Fruit fly (Drosophila melanogaster) whole organism, embryonic: ENCODE measurements around the gene bwa.
A peak's percentile ranks its signal among the peaks of the same experiment; 100 is the strongest.

Experiments used
- ATbp ChIP-seq: fragments of 200-800 bp; sonication (Bioruptor generic); optimal IDR thresholded peaks from 2 replicates; lab custom pipeline; 2017; ENCODE audit warnings: missing biosample characterization, mild to moderate bottlenecking, missing genetic modification characterization, missing genetic modification reagents
- Antp ChIP-seq: fragments of 200-800 bp; sonication (Bioruptor generic); optimal IDR thresholded peaks from 3 replicates; lab custom pipeline; 2016; ENCODE audit warnings: missing biosample characterization, missing genetic modification characterization
- CG10565 ChIP-seq: fragments of 200-800 bp; sonication (Bioruptor generic); optimal IDR thresholded peaks from 3 replicates; lab custom pipeline; 2016; ENCODE audit warnings: missing biosample characterization, mild to moderate bottlenecking, missing genetic modification characterization
- CG12942 ChIP-seq: fragments of 200-800 bp; sonication (Bioruptor generic); optimal IDR thresholded peaks from 3 replicates; lab custom pipeline; 2016; ENCODE audit warnings: missing biosample characterization, missing genetic modification characterization
- CG18599 ChIP-seq: fragments of 200-800 bp; sonication (Bioruptor generic); optimal IDR thresholded peaks from 3 replicates; lab custom pipeline; 2017; ENCODE audit warnings: missing biosample characterization, missing genetic modification characterization, mild to moderate bottlenecking, moderate library complexity, missing genetic modification reagents
- CG18619 ChIP-seq: fragments of 200-800 bp; sonication (Bioruptor generic); optimal IDR thresholded peaks from 3 replicates; lab custom pipeline; 2017; ENCODE audit warnings: missing biosample characterization, mild to moderate bottlenecking, missing genetic modification characterization
- CG2116 ChIP-seq: fragments of 200-800 bp; sonication (Bioruptor generic); optimal IDR thresholded peaks from 3 replicates; lab custom pipeline; 2018; ENCODE audit warnings: missing biosample characterization, mild to moderate bottlenecking, missing genetic modification characterization
- CG2199 ChIP-seq: fragments of 200-800 bp; sonication (Bioruptor generic); IDR thresholded peaks from 3 replicates; pipeline ENCODE4 v1.3.6; 2022; ENCODE audit warnings: missing biosample characterization, missing genetic modification characterization
- CG34376 ChIP-seq: fragments of 200-800 bp; sonication (Bioruptor generic); optimal IDR thresholded peaks from 2 replicates; lab custom pipeline; 2018; ENCODE audit warnings: missing biosample characterization, mild to moderate bottlenecking, missing genetic modification characterization
- CG4820 ChIP-seq: fragments of 200-800 bp; sonication (Bioruptor generic); optimal IDR thresholded peaks from 3 replicates; lab custom pipeline; 2016; ENCODE audit warnings: missing biosample characterization, missing genetic modification characterization
- CG5180 ChIP-seq: fragments of 200-800 bp; sonication (Bioruptor generic); optimal IDR thresholded peaks from 3 replicates; lab custom pipeline; 2017; ENCODE audit warnings: missing biosample characterization, missing genetic modification characterization, mild to moderate bottlenecking, moderate library complexity, missing genetic modification reagents
- CG6765 ChIP-seq: fragments of 200-800 bp; sonication (Bioruptor generic); optimal IDR thresholded peaks from 3 replicates; lab custom pipeline; 2017; ENCODE audit warnings: missing biosample characterization, mild to moderate bottlenecking, missing genetic modification characterization
- CG6813 ChIP-seq: fragments of 200-800 bp; sonication (Bioruptor generic); optimal IDR thresholded peaks from 2 replicates; lab custom pipeline; 2017; ENCODE audit warnings: missing biosample characterization, missing genetic modification characterization, mild to moderate bottlenecking, moderate library complexity, missing genetic modification reagents
- CG7556 ChIP-seq: fragments of 200-800 bp; sonication (Bioruptor generic); optimal IDR thresholded peaks from 2 replicates; lab custom pipeline; 2017; ENCODE audit warnings: missing biosample characterization, mild to moderate bottlenecking, missing genetic modification characterization
- CG9727 ChIP-seq: fragments of 200-800 bp; sonication (Bioruptor generic); optimal IDR thresholded peaks from 3 replicates; lab custom pipeline; 2017; ENCODE audit warnings: missing biosample characterization, mild to moderate bottlenecking, missing genetic modification characterization
- CHES-1-like ChIP-seq: fragments of 200-800 bp; sonication (Bioruptor generic); optimal IDR thresholded peaks from 2 replicates; lab custom pipeline; 2016; ENCODE audit warnings: missing biosample characterization, missing genetic modification characterization
- Deaf1 ChIP-seq: fragments of 200-800 bp; optimal IDR thresholded peaks from 3 replicates; lab custom pipeline; 2019; ENCODE audit warnings: missing biosample characterization, mild to moderate bottlenecking, missing genetic modification characterization, moderate library complexity
- Gug ChIP-seq: fragments of 200-800 bp; sonication (Bioruptor generic); IDR thresholded peaks from 4 replicates; pipeline ENCODE4 v1.3.6; 2022; ENCODE audit warnings: missing biosample characterization, missing genetic modification characterization
- HHEX ChIP-seq: fragments of 200-800 bp; sonication (Bioruptor generic); optimal IDR thresholded peaks from 3 replicates; lab custom pipeline; 2017; ENCODE audit warnings: missing biosample characterization, mild to moderate bottlenecking, missing genetic modification characterization, missing genetic modification reagents
- Hr51 ChIP-seq, 2 experiments: fragments of 200-800 bp; sonication (Bioruptor generic); optimal IDR thresholded peaks; 2 replicates in 1 of 2; 3 replicates in 1 of 2; lab custom pipeline; 2016 to 2018; ENCODE audit warnings: missing biosample characterization in 2 of 2, missing genetic modification characterization in 2 of 2, mild to moderate bottlenecking in 1 of 2, moderate library complexity in 1 of 2
- Med ChIP-seq: fragments of 200-800 bp; sonication (Bioruptor generic); peaks from one replicate; lab custom pipeline; 2016; ENCODE audit warnings: missing biosample characterization, missing genetic modification characterization, mild to moderate bottlenecking, inconsistent platforms, moderate library complexity
- NK7.1 ChIP-seq: fragments of 200-800 bp; sonication (Bioruptor generic); optimal IDR thresholded peaks from 3 replicates; lab custom pipeline; 2016; ENCODE audit warnings: missing biosample characterization, missing genetic modification characterization
- Nf-YA ChIP-seq: fragments of 200-800 bp; sonication (Bioruptor generic); IDR thresholded peaks from 2 replicates; pipeline ENCODE4 v1.3.6; 2022; ENCODE audit warnings: missing biosample characterization, missing genetic modification characterization
- Oli ChIP-seq: fragments of 200-800 bp; sonication (Bioruptor generic); optimal IDR thresholded peaks from 2 replicates; lab custom pipeline; 2018; ENCODE audit warnings: missing biosample characterization, mild to moderate bottlenecking, missing genetic modification characterization, moderate library complexity
- Optix ChIP-seq: fragments of 200-800 bp; sonication (Bioruptor generic); IDR thresholded peaks from 3 replicates; pipeline ENCODE4 v1.3.6; 2022; ENCODE audit warnings: missing biosample characterization, missing genetic modification characterization
- Pdp1 ChIP-seq, 2 experiments: fragments of 200-800 bp; sonication (Bioruptor generic); optimal IDR thresholded peaks; 3 replicates each; lab custom pipeline; 2016; ENCODE audit warnings: missing biosample characterization in 2 of 2, missing genetic modification characterization in 2 of 2, mild to moderate bottlenecking in 1 of 2, moderate library complexity in 1 of 2
- Sox102F ChIP-seq: fragments of 200-800 bp; sonication (Bioruptor generic); optimal IDR thresholded peaks from 2 replicates; lab custom pipeline; 2018; ENCODE audit warnings: missing biosample characterization, mild to moderate bottlenecking, missing genetic modification characterization, moderate library complexity
- Sry-δ ChIP-seq: fragments of 200-800 bp; sonication (Bioruptor generic); optimal IDR thresholded peaks from 2 replicates; lab custom pipeline; 2016; ENCODE audit warnings: missing biosample characterization, missing genetic modification characterization
- al ChIP-seq: fragments of 200-800 bp; sonication (Bioruptor generic); IDR thresholded peaks from 2 replicates; pipeline ENCODE4 v1.3.6; 2022; ENCODE audit warnings: missing biosample characterization, missing genetic modification characterization
- ap ChIP-seq: fragments of 200-800 bp; sonication (Bioruptor generic); IDR thresholded peaks from 2 replicates; pipeline ENCODE4 v1.3.6; 2022; ENCODE audit warnings: missing biosample characterization, missing genetic modification characterization
- ato ChIP-seq: fragments of 200-800 bp; sonication (Bioruptor generic); IDR thresholded peaks from 2 replicates; pipeline ENCODE4 v1.3.6; 2022; ENCODE audit warnings: missing biosample characterization, missing genetic modification characterization; ENCODE audit not compliant: partially characterized antibody
- cad ChIP-seq: fragments of >200 bp; optimal IDR thresholded peaks from 2 replicates; lab custom pipeline; 2017; ENCODE audit warnings: missing biosample characterization, missing genetic modification characterization
- cato ChIP-seq: fragments of 200-800 bp; sonication (Bioruptor generic); optimal IDR thresholded peaks from 2 replicates; lab custom pipeline; 2016; ENCODE audit warnings: missing biosample characterization, missing genetic modification characterization, borderline replicate concordance
- croc ChIP-seq: fragments of 200-800 bp; sonication (Bioruptor generic); conservative IDR thresholded peaks from 3 replicates; pipeline ENCODE4 v1.3.6; 2022; ENCODE audit warnings: missing biosample characterization, missing genetic modification characterization
- emc ChIP-seq: fragments of 200-800 bp; sonication (Bioruptor generic); optimal IDR thresholded peaks from 2 replicates; lab custom pipeline; 2016; ENCODE audit warnings: missing biosample characterization, missing genetic modification characterization
- ems ChIP-seq: fragments of 200-800 bp; sonication (Bioruptor generic); optimal IDR thresholded peaks from 3 replicates; lab custom pipeline; 2016; ENCODE audit warnings: missing biosample characterization, missing genetic modification characterization
- exex ChIP-seq: fragments of 200-800 bp; sonication (Bioruptor generic); optimal IDR thresholded peaks from 4 replicates; lab custom pipeline; 2018; ENCODE audit warnings: missing biosample characterization, mild to moderate bottlenecking, missing genetic modification characterization, moderate library complexity
- ftz-f1 ChIP-seq: fragments of 200-800 bp; sonication (Bioruptor generic); optimal IDR thresholded peaks from 2 replicates; lab custom pipeline; 2016; ENCODE audit warnings: missing biosample characterization, missing genetic modification characterization
- h ChIP-seq: fragments of >200 bp; optimal IDR thresholded peaks from 2 replicates; lab custom pipeline; 2017
- hth ChIP-seq: fragments of >200 bp; optimal IDR thresholded peaks from 2 replicates; lab custom pipeline; 2017; ENCODE audit warnings: inconsistent platforms
- insv ChIP-seq, 2 experiments: fragments of 200-800 bp; sonication (Bioruptor generic); optimal IDR thresholded peaks; 3 replicates each; lab custom pipeline; 2016 to 2018; ENCODE audit warnings: missing biosample characterization in 2 of 2, missing genetic modification characterization in 2 of 2
- mirr ChIP-seq: fragments of 200-800 bp; sonication (Bioruptor generic); optimal IDR thresholded peaks from 3 replicates; lab custom pipeline; 2018; ENCODE audit warnings: missing biosample characterization, mild to moderate bottlenecking, missing genetic modification characterization
- p53 ChIP-seq: fragments of 200-800 bp; sonication (Bioruptor generic); optimal IDR thresholded peaks from 2 replicates; lab custom pipeline; 2016; ENCODE audit warnings: missing biosample characterization, missing genetic modification characterization
- prd ChIP-seq, 3 experiments: fragments of >200 bp in 2 of 3; fragments of 200-800 bp in 1 of 3; sonication (Bioruptor generic) in 1 of 3; optimal IDR thresholded peaks in 2 of 3; IDR thresholded peaks in 1 of 3; 2 replicates in 2 of 3; 3 replicates in 1 of 3; pipeline versions ENCODE4 v1.3.6 to Lab custom; 2017 to 2022; ENCODE audit warnings: missing biosample characterization in 1 of 3, missing genetic modification characterization in 1 of 3
- rib ChIP-seq: fragments of 200-800 bp; sonication (Bioruptor generic); IDR thresholded peaks from 2 replicates; pipeline ENCODE4 v1.3.6; 2022; ENCODE audit warnings: missing biosample characterization, missing genetic modification characterization
- scrt ChIP-seq: fragments of 200-800 bp; sonication (Bioruptor generic); optimal IDR thresholded peaks from 2 replicates; lab custom pipeline; 2018; ENCODE audit warnings: missing biosample characterization, mild to moderate bottlenecking, missing genetic modification characterization, moderate library complexity
- sug ChIP-seq: fragments of 200-800 bp; optimal IDR thresholded peaks from 2 replicates; lab custom pipeline; 2019; ENCODE audit warnings: missing biosample characterization, mild to moderate bottlenecking, missing genetic modification characterization, moderate library complexity
- tio ChIP-seq: fragments of 200-800 bp; sonication (Bioruptor generic); optimal IDR thresholded peaks from 2 replicates; lab custom pipeline; 2017; ENCODE audit warnings: missing biosample characterization, missing genetic modification characterization, inconsistent platforms
- vfl ChIP-seq: fragments of 200-800 bp; sonication (Bioruptor generic); optimal IDR thresholded peaks from 2 replicates; lab custom pipeline; 2016; ENCODE audit warnings: missing biosample characterization, missing genetic modification characterization

bwa gene

DNA sequence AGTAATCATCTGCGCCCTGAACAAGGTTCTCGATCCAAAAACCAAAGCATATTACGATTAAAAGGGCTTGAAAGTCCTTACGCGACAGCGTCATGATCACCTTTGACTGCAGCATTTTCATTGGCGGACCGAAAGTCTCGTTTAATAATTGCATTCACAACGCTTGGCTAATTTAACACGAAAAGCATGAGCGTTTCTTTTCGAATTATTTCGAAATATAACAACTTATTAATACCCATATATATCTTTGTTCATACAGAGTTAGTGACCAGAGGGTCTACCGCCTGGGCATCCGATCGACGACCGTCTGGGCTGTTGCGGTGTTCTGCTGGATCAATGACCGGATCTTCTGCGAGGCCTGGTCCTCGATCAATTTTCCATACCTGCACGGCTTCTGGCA is 5.9 kb downstream of the bwa start, which contains the start of gene CG10730:
TSS of gene CG10730 (minus strand) at position 101 of the 400 bp plus-strand sequence.
- peak; percentile 18 for TF ChIP-seq Med (GFP tag; lab: Kevin White, UChicago)
- no peak for TF ChIP-seq NK7.1 (GFP tag; lab: Kevin White, UChicago)

DNA sequence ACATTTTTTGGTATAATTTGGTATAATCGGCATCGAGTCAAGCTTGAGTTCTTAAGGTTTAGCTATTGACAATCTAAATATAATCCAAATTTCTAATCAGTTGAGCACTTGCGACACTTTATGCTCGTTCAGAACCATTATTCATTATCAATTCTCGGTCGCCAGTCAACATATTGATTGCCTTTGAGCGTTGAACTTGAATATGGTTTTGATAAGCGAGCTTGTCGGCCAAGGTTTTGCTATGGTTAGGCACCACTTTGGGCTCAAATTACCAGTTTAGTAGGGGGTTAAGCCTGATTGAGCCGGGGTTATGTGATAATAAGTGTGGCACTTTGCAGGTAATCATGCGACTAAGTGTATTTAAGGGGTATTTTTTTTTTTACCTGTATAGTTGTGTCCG is 8.2 kb downstream of the bwa start:
- no peak for TF ChIP-seq croc (GFP tag; lab: Robert Waterston, UW)
- TF ChIP-seq Deaf1 (tag; lab: Kevin White, UChicago) = no peak
- no peak for TF ChIP-seq emc
- peak; percentile 42 for TF ChIP-seq ftz-f1 (GFP tag; lab: Kevin White, UChicago)
- TF ChIP-seq CG9727 (GFP tag; lab: Kevin White, UChicago) = no peak
- TF ChIP-seq tio (GFP tag; lab: Kevin White, UChicago) = no peak
- TF ChIP-seq prd (optimal IDR thresholded peaks at IDR 0.05; lab: Kevin White, UChicago) = no peak
- no peak for TF ChIP-seq prd (GFP tag; IDR thresholded peaks at IDR 0.05; lab: Robert Waterston, UW)
- TF ChIP-seq mirr (GFP tag; lab: Kevin White, UChicago) = peak; percentile 75
- no peak for TF ChIP-seq Optix
- no peak for TF ChIP-seq insv (GFP tag; optimal IDR thresholded peaks at IDR 0.05; lab: Kevin White, UChicago)
- TF ChIP-seq Gug (GFP tag; lab: Robert Waterston, UW) = no peak
- TF ChIP-seq ATbp = no peak
- TF ChIP-seq Pdp1 (GFP tag; optimal IDR thresholded peaks at IDR 0.05; lab: Kevin White, UChicago) = peak in 1 of 2 experiments; percentile 3
- no peak for TF ChIP-seq Sry-δ (GFP tag; lab: Kevin White, UChicago)
- TF ChIP-seq CG7556 (GFP tag; lab: Kevin White, UChicago) = no peak
- peak; percentile 53 for TF ChIP-seq exex
- TF ChIP-seq CHES-1-like (GFP tag; lab: Kevin White, UChicago) = no peak
- TF ChIP-seq Sox102F (GFP tag; lab: Kevin White, UChicago) = no peak
- no peak for TF ChIP-seq h (lab: Kevin White, UChicago)
- peak; percentile 59 for TF ChIP-seq sug
- no peak for TF ChIP-seq CG12942 (GFP tag; lab: Kevin White, UChicago)
- no peak for TF ChIP-seq CG6765 (GFP tag; lab: Kevin White, UChicago)
- TF ChIP-seq CG6813 (GFP tag; lab: Kevin White, UChicago) = no peak
- TF ChIP-seq CG2199 (GFP tag; lab: Robert Waterston, UW) = 0 out of 3 replicates have a peak, but pooled peaks have one; percentile 8
- TF ChIP-seq ems (GFP tag; lab: Kevin White, UChicago) = no peak
- TF ChIP-seq CG34376 = peak; percentile 62
- TF ChIP-seq cato (GFP tag; lab: Kevin White, UChicago) = no peak
- TF ChIP-seq al (GFP tag; lab: Robert Waterston, UW) = no peak
- no peak for TF ChIP-seq ap (GFP tag; lab: Robert Waterston, UW)
- no peak for TF ChIP-seq Oli
- TF ChIP-seq rib (GFP tag; lab: Robert Waterston, UW) = no peak

DNA sequence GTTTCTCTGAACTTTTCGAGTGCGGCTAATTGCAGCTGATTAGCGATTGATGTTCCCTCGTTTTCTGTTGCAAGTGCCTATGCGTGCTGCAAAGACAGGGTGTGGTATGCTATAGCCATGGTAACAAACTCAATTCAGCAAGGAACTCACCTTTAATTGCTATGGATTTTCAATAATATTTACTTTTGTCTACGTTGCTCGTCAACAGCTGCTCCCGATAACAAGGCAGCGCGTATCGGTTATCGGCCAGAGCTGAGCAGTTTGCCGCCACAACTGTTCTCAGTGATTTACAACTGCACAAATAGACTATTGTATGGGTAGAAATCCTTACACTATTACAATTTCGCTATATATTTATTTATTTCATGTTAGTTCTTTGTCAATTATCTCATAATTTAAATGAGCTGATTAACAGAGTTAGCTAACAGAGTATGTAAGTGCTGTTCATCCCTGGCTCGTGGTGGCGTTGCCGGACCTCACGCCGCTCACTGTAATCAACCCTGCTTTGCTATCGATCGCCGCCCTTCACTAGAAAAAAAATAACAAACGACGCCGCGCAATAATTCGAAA is 9.1 kb downstream of the bwa start, which contains the start of the genes pr and neb:
TSS of gene pr (minus strand) at position 225 of the 570 bp plus-strand sequence.
TSS of gene neb (plus strand) at position 524 of the 570 bp plus-strand sequence.
- TF ChIP-seq Hr51 (GFP tag; optimal IDR thresholded peaks at IDR 0.05; lab: Kevin White, UChicago) = peak; percentile 20 to 66
- TF ChIP-seq CG18619 (GFP tag; lab: Kevin White, UChicago) = peak; percentile 36
- no peak for TF ChIP-seq CG5180 (GFP tag; lab: Kevin White, UChicago)
- TF ChIP-seq HHEX (GFP tag; lab: Kevin White, UChicago) = no peak
- TF ChIP-seq CG2116 (GFP tag; lab: Kevin White, UChicago) = peak; percentile 99
- no peak for TF ChIP-seq CG18599
- peak; percentile 5 for TF ChIP-seq p53 (GFP tag; lab: Kevin White, UChicago)
- TF ChIP-seq CG4820 (GFP tag; lab: Kevin White, UChicago) = peak; percentile 56
- TF ChIP-seq cad = no peak
- TF ChIP-seq vfl (GFP tag; lab: Kevin White, UChicago) = no peak
- TF ChIP-seq ato (GFP tag; lab: Robert Waterston, UW) = peak; percentile 13; the same call in 1 of the 2 replicates
- TF ChIP-seq scrt = no peak
- TF ChIP-seq Nf-YA = no peak
- TF ChIP-seq Antp = peak; percentile 39
- no peak for TF ChIP-seq CG10565 (GFP tag; lab: Kevin White, UChicago)
- TF ChIP-seq hth (lab: Kevin White, UChicago) = no peak
